Fruit fly (Drosophila melanogaster) whole organism, embryonic: ENCODE results near the gene Notum.

Source experiments
- ATbp ChIP-seq: fragments of 200-800 bp; sonication (Bioruptor generic); optimal IDR thresholded peaks from 2 replicates; lab custom pipeline; 2017; ENCODE audit warnings: missing biosample characterization, mild to moderate bottlenecking, missing genetic modification characterization, missing genetic modification reagents
- Antp ChIP-seq: fragments of 200-800 bp; sonication (Bioruptor generic); optimal IDR thresholded peaks from 3 replicates; lab custom pipeline; 2016; ENCODE audit warnings: missing biosample characterization, missing genetic modification characterization
- Blimp-1 ChIP-seq: fragments of 200-800 bp; sonication (Bioruptor generic); optimal IDR thresholded peaks from 3 replicates; lab custom pipeline; 2018; ENCODE audit warnings: missing biosample characterization, missing genetic modification characterization, mild to moderate bottlenecking, moderate library complexity, missing genetic modification reagents
- Bteb2 ChIP-seq: fragments of 200-800 bp; sonication (Bioruptor generic); optimal IDR thresholded peaks from 2 replicates; lab custom pipeline; 2016; ENCODE audit warnings: missing biosample characterization, missing genetic modification characterization
- CG11398 ChIP-seq: fragments of 200-800 bp; sonication (Bioruptor generic); optimal IDR thresholded peaks from 2 replicates; lab custom pipeline; 2016; ENCODE audit warnings: missing biosample characterization, missing genetic modification characterization
- CG12236 ChIP-seq: fragments of 200-800 bp; sonication (Bioruptor generic); optimal IDR thresholded peaks from 2 replicates; lab custom pipeline; 2016; ENCODE audit warnings: missing biosample characterization, missing genetic modification characterization
- CG1529 ChIP-seq: fragments of 200-800 bp; sonication (Bioruptor generic); optimal IDR thresholded peaks from 3 replicates; lab custom pipeline; 2018; ENCODE audit warnings: missing biosample characterization, missing genetic modification characterization
- CG15601 ChIP-seq: fragments of 200-800 bp; sonication (Bioruptor generic); optimal IDR thresholded peaks from 3 replicates; lab custom pipeline; 2019; ENCODE audit warnings: missing biosample characterization, mild to moderate bottlenecking, missing genetic modification characterization, moderate library complexity
- CG16779 ChIP-seq: fragments of 200-800 bp; sonication (Bioruptor generic); IDR thresholded peaks from 2 replicates; pipeline ENCODE4 v1.3.6; 2022; ENCODE audit warnings: missing biosample characterization, missing genetic modification characterization
- CG16815 ChIP-seq: fragments of 200-800 bp; sonication (Bioruptor generic); optimal IDR thresholded peaks from 3 replicates; lab custom pipeline; 2017; ENCODE audit warnings: missing biosample characterization, mild to moderate bottlenecking, missing genetic modification characterization
- CG17802 ChIP-seq: fragments of 200-800 bp; sonication (Bioruptor generic); optimal IDR thresholded peaks from 2 replicates; lab custom pipeline; 2018; ENCODE audit warnings: missing biosample characterization, mild to moderate bottlenecking, missing genetic modification characterization, moderate library complexity
- CG18599 ChIP-seq: fragments of 200-800 bp; sonication (Bioruptor generic); optimal IDR thresholded peaks from 3 replicates; lab custom pipeline; 2017; ENCODE audit warnings: missing biosample characterization, missing genetic modification characterization, mild to moderate bottlenecking, moderate library complexity, missing genetic modification reagents
- CG32532 ChIP-seq: fragments of 200-800 bp; sonication (Bioruptor generic); IDR thresholded peaks from 2 replicates; pipeline ENCODE4 v1.3.6; 2022; ENCODE audit warnings: missing biosample characterization, missing genetic modification characterization
- CG4282 ChIP-seq: fragments of 200-800 bp; sonication (Bioruptor generic); optimal IDR thresholded peaks from 2 replicates; lab custom pipeline; 2016; ENCODE audit warnings: missing biosample characterization, missing genetic modification characterization
- CG4328 ChIP-seq: fragments of 200-800 bp; sonication (Bioruptor generic); optimal IDR thresholded peaks from 3 replicates; lab custom pipeline; 2017; ENCODE audit warnings: missing biosample characterization, missing genetic modification reagents, missing genetic modification characterization
- CG6654 ChIP-seq: fragments of 200-800 bp; sonication (Bioruptor generic); optimal IDR thresholded peaks from 2 replicates; lab custom pipeline; 2017; ENCODE audit warnings: missing biosample characterization, mild to moderate bottlenecking, missing genetic modification characterization
- CG7372 ChIP-seq: fragments of 200-800 bp; sonication (Bioruptor generic); IDR thresholded peaks from 2 replicates; pipeline ENCODE4 v1.3.6; 2022; ENCODE audit warnings: missing biosample characterization, missing genetic modification characterization
- CG8478 ChIP-seq: fragments of >200 bp; optimal IDR thresholded peaks from 2 replicates; lab custom pipeline; 2018
- CG8924 ChIP-seq: fragments of 200-800 bp; optimal IDR thresholded peaks from 3 replicates; lab custom pipeline; 2019; ENCODE audit warnings: missing biosample characterization, mild to moderate bottlenecking, missing genetic modification characterization, moderate library complexity
- CG8944 ChIP-seq: fragments of 200-800 bp; sonication (Bioruptor generic); optimal IDR thresholded peaks from 3 replicates; lab custom pipeline; 2016; ENCODE audit warnings: missing biosample characterization, missing genetic modification characterization
- CG9876 ChIP-seq: fragments of 200-800 bp; sonication (Bioruptor generic); optimal IDR thresholded peaks from 2 replicates; lab custom pipeline; 2016; ENCODE audit warnings: missing biosample characterization, missing genetic modification characterization
- Ets65A ChIP-seq: fragments of 200-800 bp; sonication (Bioruptor generic); peaks from one replicate; lab custom pipeline; 2016; ENCODE audit warnings: missing biosample characterization, missing genetic modification characterization
- HmgZ ChIP-seq: fragments of 200-800 bp; sonication (Bioruptor generic); optimal IDR thresholded peaks from 2 replicates; lab custom pipeline; 2018; ENCODE audit warnings: missing biosample characterization, mild to moderate bottlenecking, missing genetic modification characterization
- Myb ChIP-seq: fragments of 200-800 bp; sonication (Bioruptor generic); optimal IDR thresholded peaks from 2 replicates; lab custom pipeline; 2016; ENCODE audit warnings: missing biosample characterization, missing genetic modification characterization
- Opbp ChIP-seq: fragments of 200-800 bp; sonication (Bioruptor generic); IDR thresholded peaks from 3 replicates; pipeline ENCODE4 v1.3.6; 2022; ENCODE audit warnings: missing biosample characterization, missing genetic modification characterization; ENCODE audit not compliant: partially characterized antibody
- Sry-δ ChIP-seq: fragments of 200-800 bp; sonication (Bioruptor generic); optimal IDR thresholded peaks from 2 replicates; lab custom pipeline; 2016; ENCODE audit warnings: missing biosample characterization, missing genetic modification characterization
- az2 ChIP-seq: fragments of 200-800 bp; sonication (Bioruptor generic); optimal IDR thresholded peaks from 3 replicates; lab custom pipeline; 2016; ENCODE audit warnings: missing biosample characterization, missing genetic modification characterization
- bab2 ChIP-seq: fragments of 200-800 bp; sonication (Bioruptor generic); optimal IDR thresholded peaks from 2 replicates; lab custom pipeline; 2016; ENCODE audit warnings: missing biosample characterization, missing genetic modification characterization
- corto ChIP-seq: fragments of 200-800 bp; sonication (Bioruptor generic); optimal IDR thresholded peaks from 2 replicates; lab custom pipeline; 2016; ENCODE audit warnings: missing biosample characterization, mild to moderate bottlenecking, missing genetic modification characterization, moderate library complexity
- cwo ChIP-seq: fragments of 200-800 bp; sonication (Bioruptor generic); optimal IDR thresholded peaks from 3 replicates; lab custom pipeline; 2017; ENCODE audit warnings: missing biosample characterization, missing genetic modification characterization, mild to moderate bottlenecking, moderate library complexity, missing genetic modification reagents
- dmrt99B ChIP-seq: fragments of 200-800 bp; sonication (Bioruptor generic); optimal IDR thresholded peaks from 2 replicates; lab custom pipeline; 2018; ENCODE audit warnings: missing biosample characterization, mild to moderate bottlenecking, missing genetic modification characterization, moderate library complexity
- dpn ChIP-seq, 2 experiments: fragments of 200-800 bp; sonication (Bioruptor generic); optimal IDR thresholded peaks; 3 replicates each; lab custom pipeline; 2016; ENCODE audit warnings: missing biosample characterization in 2 of 2, missing genetic modification characterization in 2 of 2
- esg ChIP-seq: fragments of 200-800 bp; sonication (Bioruptor generic); conservative IDR thresholded peaks from 2 replicates; pipeline ENCODE4 v1.3.6; 2022; ENCODE audit warnings: missing biosample characterization, missing genetic modification characterization
- fd64A ChIP-seq: fragments of 200-800 bp; sonication (Bioruptor generic); optimal IDR thresholded peaks from 3 replicates; lab custom pipeline; 2018; ENCODE audit warnings: missing biosample characterization, mild to moderate bottlenecking, missing genetic modification characterization
- grau ChIP-seq: fragments of 200-800 bp; optimal IDR thresholded peaks from 3 replicates; lab custom pipeline; 2019; ENCODE audit warnings: missing biosample characterization, mild to moderate bottlenecking, missing genetic modification characterization, moderate library complexity
- h ChIP-seq: fragments of >200 bp; optimal IDR thresholded peaks from 2 replicates; lab custom pipeline; 2017
- jing ChIP-seq: fragments of 200-800 bp; sonication (Bioruptor generic); optimal IDR thresholded peaks from 2 replicates; lab custom pipeline; 2018; ENCODE audit warnings: missing biosample characterization, mild to moderate bottlenecking, missing genetic modification characterization
- lola ChIP-seq, 3 experiments: fragments of >200 bp in 2 of 3; fragments of 200-800 bp in 1 of 3; sonication (Bioruptor generic) in 1 of 3; optimal IDR thresholded peaks; 2 replicates each; lab custom pipeline; 2017 to 2019; ENCODE audit warnings: missing biosample characterization in 3 of 3, missing genetic modification characterization in 3 of 3, mild to moderate bottlenecking in 1 of 3, moderate library complexity in 1 of 3
- lov ChIP-seq, 2 experiments: fragments of 200-800 bp in 1 of 2; fragments of >200 bp in 1 of 2; sonication (Bioruptor generic) in 1 of 2; IDR thresholded peaks in 1 of 2; optimal IDR thresholded peaks in 1 of 2; 2 replicates in 1 of 2; 3 replicates in 1 of 2; pipeline versions ENCODE4 v1.3.6 to Lab custom; 2017 to 2022; ENCODE audit warnings: missing biosample characterization in 1 of 2, missing genetic modification characterization in 1 of 2
- oc ChIP-seq: fragments of 200-800 bp; sonication (Bioruptor generic); optimal IDR thresholded peaks from 2 replicates; lab custom pipeline; 2018; ENCODE audit warnings: missing biosample characterization, mild to moderate bottlenecking, missing genetic modification characterization, moderate library complexity
- onecut ChIP-seq: fragments of 200-800 bp; sonication (Bioruptor generic); IDR thresholded peaks from 2 replicates; pipeline ENCODE4 v1.3.6; 2022; ENCODE audit warnings: missing biosample characterization, missing genetic modification characterization
- pho ChIP-seq: fragments of 200-800 bp; sonication (Bioruptor generic); optimal IDR thresholded peaks from 2 replicates; lab custom pipeline; 2016; ENCODE audit warnings: missing biosample characterization, missing genetic modification characterization
- phol ChIP-seq: fragments of 200-800 bp; sonication (Bioruptor generic); optimal IDR thresholded peaks from 3 replicates; lab custom pipeline; 2018; ENCODE audit warnings: missing biosample characterization, mild to moderate bottlenecking, missing genetic modification characterization, moderate library complexity
- row ChIP-seq: fragments of 200-800 bp; sonication (Bioruptor generic); IDR thresholded peaks from 3 replicates; pipeline ENCODE4 v1.3.6; 2022; ENCODE audit warnings: missing biosample characterization, missing genetic modification characterization
- sim ChIP-seq: fragments of 200-800 bp; sonication (Bioruptor generic); IDR thresholded peaks from 2 replicates; pipeline ENCODE4 v1.3.6; 2022; ENCODE audit warnings: missing biosample characterization, missing genetic modification characterization
- sob ChIP-seq: fragments of 200-800 bp; sonication (Bioruptor generic); IDR thresholded peaks from 2 replicates; pipeline ENCODE4 v1.3.6; 2022; ENCODE audit warnings: missing biosample characterization, missing genetic modification characterization
- tap ChIP-seq: fragments of 200-800 bp; optimal IDR thresholded peaks from 3 replicates; lab custom pipeline; 2019; ENCODE audit warnings: missing biosample characterization, mild to moderate bottlenecking, missing genetic modification characterization, moderate library complexity
- vvl ChIP-seq: fragments of 200-800 bp; sonication (Bioruptor generic); IDR thresholded peaks from 2 replicates; pipeline ENCODE4 v1.3.6; 2022; ENCODE audit warnings: missing biosample characterization, missing genetic modification characterization
- wek ChIP-seq: fragments of 200-800 bp; sonication (Bioruptor generic); optimal IDR thresholded peaks from 3 replicates; lab custom pipeline; 2018; ENCODE audit warnings: missing biosample characterization, mild to moderate bottlenecking, missing genetic modification characterization, moderate library complexity

Notum gene

dm6 chr3L:16011319-16012210 is 11.7 kb upstream of the Notum start, which contains the start of gene mib1 (continued):
- TF ChIP-seq cwo (GFP tag; lab: Kevin White, UChicago): peak; percentile 3
- TF ChIP-seq CG17802: no peak
- TF ChIP-seq CG8924: peak; percentile 42
- peak; percentile 15 for TF ChIP-seq CG4328 (GFP tag; lab: Kevin White, UChicago)
- no peak for TF ChIP-seq CG1529
- peak; percentile 90 for TF ChIP-seq row (GFP tag; lab: Robert Waterston, UW)
- TF ChIP-seq pho (GFP tag; lab: Kevin White, UChicago): peak; percentile 38
- TF ChIP-seq vvl (GFP tag; lab: Robert Waterston, UW): peak; percentile 44; the same call in 1 of the 2 replicates
- TF ChIP-seq corto (GFP tag; lab: Kevin White, UChicago): no peak
- TF ChIP-seq CG8944 (GFP tag; lab: Kevin White, UChicago): no peak
- no peak for TF ChIP-seq Bteb2 (GFP tag; lab: Kevin White, UChicago)
- TF ChIP-seq sob (GFP tag; lab: Robert Waterston, UW): peak; percentile 65; the same call in 1 of the 2 replicates
- TF ChIP-seq wek (GFP tag; lab: Kevin White, UChicago): no peak
- peak; percentile 66 for TF ChIP-seq CG15601 (tag; lab: Kevin White, UChicago)
- no peak for TF ChIP-seq bab2
- no peak for TF ChIP-seq esg (GFP tag; lab: Robert Waterston, UW)
- TF ChIP-seq CG6654: no peak
- TF ChIP-seq CG9876 (GFP tag; lab: Kevin White, UChicago): no peak
- no peak for TF ChIP-seq CG11398 (GFP tag; lab: Kevin White, UChicago)
- peak; percentile 15 for TF ChIP-seq az2 (GFP tag; lab: Kevin White, UChicago)
- TF ChIP-seq CG18599 (GFP tag; lab: Kevin White, UChicago): peak; percentile 23
- TF ChIP-seq lola (GFP tag; optimal IDR thresholded peaks at IDR 0.05; lab: Kevin White, UChicago): peak in 1 of 3 experiments; percentile 28
- TF ChIP-seq CG4282 (GFP tag; lab: Kevin White, UChicago): peak; percentile 6
- TF ChIP-seq grau: peak; percentile 59
- peak; percentile 37; the same call in 1 of the 2 replicates for TF ChIP-seq onecut (GFP tag; lab: Robert Waterston, UW)
- no peak for TF ChIP-seq CG7372
- peak; percentile 57 for TF ChIP-seq CG32532 (GFP tag; lab: Robert Waterston, UW)
- TF ChIP-seq Blimp-1 (GFP tag; lab: Kevin White, UChicago): peak; percentile 18
- peak; percentile 84 for TF ChIP-seq CG8478 (lab: Kevin White, UChicago)
- peak; percentile 76 for TF ChIP-seq Ets65A (GFP tag; lab: Kevin White, UChicago)
- no peak for TF ChIP-seq ATbp (GFP tag; lab: Kevin White, UChicago)
- no peak for TF ChIP-seq Antp (GFP tag; lab: Kevin White, UChicago)
- peak; percentile 79 for TF ChIP-seq Sry-δ (GFP tag; lab: Kevin White, UChicago)
- TF ChIP-seq CG12236 (GFP tag; lab: Kevin White, UChicago): no peak
- TF ChIP-seq oc: peak; percentile 67
- TF ChIP-seq Myb (GFP tag; lab: Kevin White, UChicago): peak; percentile 91
- TF ChIP-seq jing (GFP tag; lab: Kevin White, UChicago): no peak
- no peak for TF ChIP-seq CG16779 (GFP tag; lab: Robert Waterston, UW)
- no peak for TF ChIP-seq h (lab: Kevin White, UChicago)
- TF ChIP-seq lov (optimal IDR thresholded peaks at IDR 0.05; lab: Kevin White, UChicago): no peak
- peak; percentile 62; the same call in 1 of the 3 replicates for TF ChIP-seq lov (GFP tag; IDR thresholded peaks at IDR 0.05; lab: Robert Waterston, UW)
- peak; percentile 95 for TF ChIP-seq Opbp (GFP tag; lab: Robert Waterston, UW)
- peak; percentile 37 for TF ChIP-seq dmrt99B (tag; lab: Kevin White, UChicago)
- TF ChIP-seq phol: peak; percentile 62
- no peak for TF ChIP-seq fd64A (GFP tag; lab: Kevin White, UChicago)
- no peak for TF ChIP-seq sim
- peak in 1 of 2 experiments; percentile 32 for TF ChIP-seq dpn (GFP tag; optimal IDR thresholded peaks at IDR 0.05; lab: Kevin White, UChicago)
- no peak for TF ChIP-seq CG16815 (GFP tag; lab: Kevin White, UChicago)
- no peak for TF ChIP-seq tap (tag; lab: Kevin White, UChicago)
- peak; percentile 89 for TF ChIP-seq HmgZ (tag; lab: Kevin White, UChicago)
